Fruit fly (Drosophila melanogaster) Kc167 (cell line): ENCODE data around the gene CG34160.

Source experiments
- psq ChIP-seq: fragments of >200 bp; optimal IDR thresholded peaks from 2 replicates; lab custom pipeline; 2017; ENCODE audit warnings: missing external identifiers
- ttk ChIP-seq: sonication (Bioruptor generic); optimal IDR thresholded peaks from 2 replicates; lab custom pipeline; 2017; ENCODE audit warnings: missing external identifiers

- no peak for TF ChIP-seq psq (lab: Kevin White, UChicago)
- TF ChIP-seq ttk: no peak
Observed at dm6 chr2L:10577692-10578091, 1.9 kb upstream of the CG34160 start, which contains the start of gene w-cup.
